Fruit fly (Drosophila melanogaster) whole organism, embryonic: Measurements from ENCODE around the gene CG34434.

ENCODE experiments used
- B-H1 ChIP-seq: fragments of 200-800 bp; sonication (Bioruptor generic); IDR thresholded peaks from 3 replicates; pipeline ENCODE4 v1.3.6; 2022; ENCODE audit warnings: missing biosample characterization, missing genetic modification characterization
- Bteb2 ChIP-seq: fragments of 200-800 bp; sonication (Bioruptor generic); optimal IDR thresholded peaks from 2 replicates; lab custom pipeline; 2016; ENCODE audit warnings: missing biosample characterization, missing genetic modification characterization
- CG10366 ChIP-seq: fragments of 200-800 bp; sonication (Bioruptor generic); IDR thresholded peaks from 2 replicates; pipeline ENCODE4 v1.3.6; 2022; ENCODE audit warnings: missing biosample characterization, missing genetic modification characterization
- CG10654 ChIP-seq: fragments of 200-800 bp; sonication (Bioruptor generic); optimal IDR thresholded peaks from 2 replicates; lab custom pipeline; 2016; ENCODE audit warnings: missing biosample characterization, missing genetic modification characterization
- CG12104 ChIP-seq: fragments of 200-800 bp; sonication (Bioruptor generic); optimal IDR thresholded peaks from 3 replicates; lab custom pipeline; 2016; ENCODE audit warnings: missing biosample characterization, missing genetic modification characterization
- CG14050 ChIP-seq: fragments of 200-800 bp; sonication (Bioruptor generic); IDR thresholded peaks from 3 replicates; pipeline ENCODE4 v1.3.6; 2022; ENCODE audit warnings: missing biosample characterization, missing genetic modification characterization
- CG15073 ChIP-seq: fragments of 200-800 bp; sonication (Bioruptor generic); optimal IDR thresholded peaks from 2 replicates; lab custom pipeline; 2016; ENCODE audit warnings: missing biosample characterization, missing genetic modification characterization
- CG16863 ChIP-seq: fragments of 200-800 bp; sonication (Bioruptor generic); optimal IDR thresholded peaks from 3 replicates; lab custom pipeline; 2016; ENCODE audit warnings: missing biosample characterization, missing genetic modification characterization
- CG17385 ChIP-seq: fragments of 200-800 bp; sonication (Bioruptor generic); optimal IDR thresholded peaks from 3 replicates; lab custom pipeline; 2018; ENCODE audit warnings: missing biosample characterization, mild to moderate bottlenecking, missing genetic modification characterization
- CG1832 ChIP-seq: fragments of 200-800 bp; sonication (Bioruptor generic); optimal IDR thresholded peaks from 2 replicates; lab custom pipeline; 2017; ENCODE audit warnings: missing biosample characterization, mild to moderate bottlenecking, missing genetic modification characterization, inconsistent platforms
- CG18476 ChIP-seq: fragments of 200-800 bp; sonication (Bioruptor generic); optimal IDR thresholded peaks from 2 replicates; lab custom pipeline; 2016; ENCODE audit warnings: missing biosample characterization, mild to moderate bottlenecking, missing genetic modification characterization
- CG18599 ChIP-seq: fragments of 200-800 bp; sonication (Bioruptor generic); optimal IDR thresholded peaks from 3 replicates; lab custom pipeline; 2017; ENCODE audit warnings: missing biosample characterization, missing genetic modification characterization, mild to moderate bottlenecking, moderate library complexity, missing genetic modification reagents
- CG18619 ChIP-seq: fragments of 200-800 bp; sonication (Bioruptor generic); optimal IDR thresholded peaks from 3 replicates; lab custom pipeline; 2017; ENCODE audit warnings: missing biosample characterization, mild to moderate bottlenecking, missing genetic modification characterization
- CG2116 ChIP-seq: fragments of 200-800 bp; sonication (Bioruptor generic); optimal IDR thresholded peaks from 3 replicates; lab custom pipeline; 2018; ENCODE audit warnings: missing biosample characterization, mild to moderate bottlenecking, missing genetic modification characterization
- CG2889 ChIP-seq: fragments of 200-800 bp; sonication (Bioruptor generic); IDR thresholded peaks from 3 replicates; pipeline ENCODE4 v1.3.6; 2022; ENCODE audit warnings: missing biosample characterization, missing genetic modification characterization
- CG30431 ChIP-seq: fragments of 200-800 bp; sonication (Bioruptor generic); optimal IDR thresholded peaks from 2 replicates; lab custom pipeline; 2017; ENCODE audit warnings: missing biosample characterization, missing genetic modification characterization
- CG33557 ChIP-seq: fragments of 200-800 bp; sonication (Bioruptor generic); optimal IDR thresholded peaks from 2 replicates; lab custom pipeline; 2019; ENCODE audit warnings: missing biosample characterization, mild to moderate bottlenecking, missing genetic modification characterization, moderate library complexity
- CG4730 ChIP-seq: fragments of 200-800 bp; sonication (Bioruptor generic); IDR thresholded peaks from 2 replicates; pipeline ENCODE4 v1.3.6; 2022; ENCODE audit warnings: missing biosample characterization, missing genetic modification characterization
- CG7271 ChIP-seq: fragments of 200-800 bp; sonication (Bioruptor generic); optimal IDR thresholded peaks from 2 replicates; lab custom pipeline; 2018; ENCODE audit warnings: missing biosample characterization, mild to moderate bottlenecking, missing genetic modification characterization, moderate library complexity
- CG7556 ChIP-seq: fragments of 200-800 bp; sonication (Bioruptor generic); optimal IDR thresholded peaks from 2 replicates; lab custom pipeline; 2017; ENCODE audit warnings: missing biosample characterization, mild to moderate bottlenecking, missing genetic modification characterization
- CG7839 ChIP-seq: fragments of 200-800 bp; sonication (Bioruptor generic); optimal IDR thresholded peaks from 3 replicates; lab custom pipeline; 2018; ENCODE audit warnings: missing biosample characterization, mild to moderate bottlenecking, missing genetic modification characterization, moderate library complexity
- CG7928 ChIP-seq: fragments of 200-800 bp; sonication (Bioruptor generic); optimal IDR thresholded peaks from 2 replicates; lab custom pipeline; 2017; ENCODE audit warnings: missing biosample characterization, mild to moderate bottlenecking, missing genetic modification characterization
- CG8478 ChIP-seq: fragments of >200 bp; optimal IDR thresholded peaks from 2 replicates; lab custom pipeline; 2018
- D19B ChIP-seq: fragments of 200-800 bp; sonication (Bioruptor generic); optimal IDR thresholded peaks from 2 replicates; lab custom pipeline; 2017; ENCODE audit warnings: missing biosample characterization, mild to moderate bottlenecking, missing genetic modification characterization
- Drgx ChIP-seq: fragments of 200-800 bp; sonication (Bioruptor generic); IDR thresholded peaks from 2 replicates; pipeline ENCODE4 v1.3.6; 2022; ENCODE audit warnings: missing biosample characterization, missing genetic modification characterization
- Elba2 ChIP-seq: fragments of 200-800 bp; sonication (Bioruptor generic); optimal IDR thresholded peaks from 3 replicates; lab custom pipeline; 2016; ENCODE audit warnings: missing biosample characterization, missing genetic modification characterization
- GATAe ChIP-seq: fragments of 200-800 bp; sonication (Bioruptor generic); conservative IDR thresholded peaks from 2 replicates; pipeline ENCODE4 v1.3.6; 2022; ENCODE audit warnings: missing biosample characterization, missing genetic modification characterization
- HLHmδ ChIP-seq: fragments of 200-800 bp; sonication (Bioruptor generic); optimal IDR thresholded peaks from 2 replicates; lab custom pipeline; 2018; ENCODE audit warnings: missing biosample characterization, mild to moderate bottlenecking, missing genetic modification characterization, moderate library complexity
- Hmr ChIP-seq: fragments of 200-800 bp; sonication (Bioruptor generic); optimal IDR thresholded peaks from 3 replicates; lab custom pipeline; 2017; ENCODE audit warnings: mild to moderate bottlenecking, missing biosample characterization, missing genetic modification reagents, missing genetic modification characterization
- Hmx ChIP-seq: fragments of 200-800 bp; sonication (Bioruptor generic); optimal IDR thresholded peaks from 2 replicates; lab custom pipeline; 2016; ENCODE audit warnings: missing biosample characterization, missing genetic modification characterization
- Hr39 ChIP-seq: fragments of >200 bp; optimal IDR thresholded peaks from 2 replicates; lab custom pipeline; 2017
- MTF-1 ChIP-seq: fragments of 200-800 bp; sonication (Bioruptor generic); optimal IDR thresholded peaks from 2 replicates; lab custom pipeline; 2018; ENCODE audit warnings: missing biosample characterization, mild to moderate bottlenecking, missing genetic modification characterization, borderline replicate concordance
- NFAT ChIP-seq: fragments of 200-800 bp; sonication (Bioruptor generic); IDR thresholded peaks from 2 replicates; pipeline ENCODE4 v1.3.6; 2022; ENCODE audit warnings: missing biosample characterization, missing genetic modification characterization
- Optix ChIP-seq: fragments of 200-800 bp; sonication (Bioruptor generic); IDR thresholded peaks from 3 replicates; pipeline ENCODE4 v1.3.6; 2022; ENCODE audit warnings: missing biosample characterization, missing genetic modification characterization
- Rx ChIP-seq: fragments of 200-800 bp; sonication (Bioruptor generic); IDR thresholded peaks from 2 replicates; pipeline ENCODE4 v1.3.6; 2022; ENCODE audit warnings: missing biosample characterization, missing genetic modification characterization
- Sry-δ ChIP-seq: fragments of 200-800 bp; sonication (Bioruptor generic); optimal IDR thresholded peaks from 2 replicates; lab custom pipeline; 2016; ENCODE audit warnings: missing biosample characterization, missing genetic modification characterization
- bab2 ChIP-seq: fragments of 200-800 bp; sonication (Bioruptor generic); optimal IDR thresholded peaks from 2 replicates; lab custom pipeline; 2016; ENCODE audit warnings: missing biosample characterization, missing genetic modification characterization
- br ChIP-seq: fragments of >200 bp; optimal IDR thresholded peaks from 2 replicates; lab custom pipeline; 2017
- cas ChIP-seq: fragments of 200-800 bp; sonication (Bioruptor generic); IDR thresholded peaks from 2 replicates; pipeline ENCODE4 v1.3.6; 2022; ENCODE audit warnings: missing biosample characterization, missing genetic modification characterization
- corto ChIP-seq: fragments of 200-800 bp; sonication (Bioruptor generic); optimal IDR thresholded peaks from 2 replicates; lab custom pipeline; 2016; ENCODE audit warnings: missing biosample characterization, mild to moderate bottlenecking, missing genetic modification characterization, moderate library complexity
- croc ChIP-seq: fragments of 200-800 bp; sonication (Bioruptor generic); conservative IDR thresholded peaks from 3 replicates; pipeline ENCODE4 v1.3.6; 2022; ENCODE audit warnings: missing biosample characterization, missing genetic modification characterization
- ftz-f1 ChIP-seq: fragments of 200-800 bp; sonication (Bioruptor generic); optimal IDR thresholded peaks from 2 replicates; lab custom pipeline; 2016; ENCODE audit warnings: missing biosample characterization, missing genetic modification characterization
- gfzf ChIP-seq: fragments of 200-800 bp; sonication (Bioruptor generic); optimal IDR thresholded peaks from 2 replicates; lab custom pipeline; 2016; ENCODE audit warnings: missing biosample characterization, mild to moderate bottlenecking, missing genetic modification characterization, moderate library complexity
- inv ChIP-seq: fragments of 200-800 bp; sonication (Bioruptor generic); IDR thresholded peaks from 2 replicates; pipeline ENCODE4 v1.3.6; 2022; ENCODE audit warnings: missing biosample characterization, missing genetic modification characterization; ENCODE audit not compliant: partially characterized antibody
- jigr1 ChIP-seq: fragments of 200-800 bp; sonication (Bioruptor generic); IDR thresholded peaks from 3 replicates; pipeline ENCODE4 v1.3.6; 2022; ENCODE audit warnings: missing biosample characterization, missing genetic modification characterization
- lab ChIP-seq: fragments of 200-800 bp; sonication (Bioruptor generic); optimal IDR thresholded peaks from 3 replicates; lab custom pipeline; 2017; ENCODE audit warnings: missing biosample characterization, missing genetic modification characterization, mild to moderate bottlenecking, moderate library complexity, missing genetic modification reagents
- mam ChIP-seq: fragments of 200-800 bp; sonication (Bioruptor generic); optimal IDR thresholded peaks from 3 replicates; lab custom pipeline; 2016; ENCODE audit warnings: missing biosample characterization, missing genetic modification characterization
- otp ChIP-seq: fragments of 200-800 bp; sonication (Bioruptor generic); IDR thresholded peaks from 3 replicates; pipeline ENCODE4, ENCODE4 v1.3.6; 2022; ENCODE audit warnings: missing biosample characterization, missing genetic modification characterization
- pum ChIP-seq: fragments of 200-800 bp; sonication (Bioruptor generic); optimal IDR thresholded peaks from 2 replicates; lab custom pipeline; 2016; ENCODE audit warnings: missing biosample characterization, missing genetic modification characterization
- pzg ChIP-seq: fragments of 200-800 bp; sonication (Bioruptor generic); optimal IDR thresholded peaks from 3 replicates; lab custom pipeline; 2018; ENCODE audit warnings: missing biosample characterization, mild to moderate bottlenecking, missing genetic modification characterization, moderate library complexity
- trem ChIP-seq: fragments of 200-800 bp; optimal IDR thresholded peaks from 3 replicates; lab custom pipeline; 2019; ENCODE audit warnings: missing biosample characterization, mild to moderate bottlenecking, missing genetic modification characterization, moderate library complexity

Gene CG34434

dm6 chrX:5639083-5639482 is 22.9 kb upstream of the CG34434 start (continued):
- TF ChIP-seq Rx (GFP tag; lab: Robert Waterston, UW) (no peak), CG33557 (GFP tag; lab: Kevin White, UChicago) (peak; percentile 32), Hr39 (no peak), CG10654 (GFP tag; lab: Kevin White, UChicago) (peak; percentile 27)

dm6 chrX:5638588-5638987 is 22.4 kb upstream of the CG34434 start:
- TF ChIP-seq CG7928 (GFP tag; lab: Kevin White, UChicago) (no peak), Sry-δ (GFP tag; lab: Kevin White, UChicago) (no peak), CG14050 (GFP tag; lab: Robert Waterston, UW) (peak; percentile 57; the same call in 2 of the 3 replicates), bab2 (GFP tag; lab: Kevin White, UChicago) (peak; percentile 56), inv (GFP tag; lab: Robert Waterston, UW) (no peak), pzg (GFP tag; lab: Kevin White, UChicago) (no peak), CG17385 (GFP tag; lab: Kevin White, UChicago) (peak; percentile 18), CG7556 (peak; percentile 63), CG18476 (no peak), CG7839 (tag; lab: Kevin White, UChicago) (peak; percentile 63), ftz-f1 (GFP tag; lab: Kevin White, UChicago) (no peak), Drgx (GFP tag; lab: Robert Waterston, UW) (peak; percentile 39), CG30431 (GFP tag; lab: Kevin White, UChicago) (peak; percentile 29), CG2889 (peak; percentile 48; the same call in 1 of the 3 replicates), CG15073 (GFP tag; lab: Kevin White, UChicago) (no peak), CG18619 (GFP tag; lab: Kevin White, UChicago) (peak; percentile 32), croc (GFP tag; lab: Robert Waterston, UW) (peak; percentile 27; the same call in 1 of the 3 replicates), CG10366 (GFP tag; lab: Robert Waterston, UW) (peak; percentile 57; the same call in 1 of the 2 replicates), Hmr (GFP tag; lab: Kevin White, UChicago) (peak; percentile 58), D19B (GFP tag; lab: Kevin White, UChicago) (no peak), trem (tag; lab: Kevin White, UChicago) (no peak), Optix (GFP tag; lab: Robert Waterston, UW) (peak; percentile 76), CG8478 (lab: Kevin White, UChicago) (no peak), jigr1 (GFP tag; lab: Robert Waterston, UW) (no peak), pum (GFP tag; lab: Kevin White, UChicago) (peak; percentile 16), lab (GFP tag; lab: Kevin White, UChicago) (peak; percentile 85), Elba2 (no peak), gfzf (GFP tag; lab: Kevin White, UChicago) (no peak), CG12104 (GFP tag; lab: Kevin White, UChicago) (no peak), NFAT (GFP tag; lab: Robert Waterston, UW) (0 out of 2 replicates have a peak, but pooled peaks have one; percentile 19), Hmx (GFP tag; lab: Kevin White, UChicago) (no peak), CG16863 (GFP tag; lab: Kevin White, UChicago) (peak; percentile 51), HLHmδ (GFP tag; lab: Kevin White, UChicago) (no peak), MTF-1 (GFP tag; lab: Kevin White, UChicago) (peak; percentile 35), Bteb2 (GFP tag; lab: Kevin White, UChicago) (peak; percentile 38), CG18599 (peak; percentile 88), CG2116 (no peak), mam (GFP tag; lab: Kevin White, UChicago) (peak; percentile 50), corto (GFP tag; lab: Kevin White, UChicago) (no peak), otp (peak; percentile 79; the same call in 2 of the 3 replicates), CG1832 (GFP tag; lab: Kevin White, UChicago) (no peak), B-H1 (GFP tag; lab: Robert Waterston, UW) (peak; percentile 51; the same call in 2 of the 3 replicates), CG7271 (tag; lab: Kevin White, UChicago) (no peak), cas (GFP tag; lab: Robert Waterston, UW) (no peak), GATAe (GFP tag; lab: Robert Waterston, UW) (no peak), br (lab: Kevin White, UChicago) (no peak), CG4730 (GFP tag; lab: Robert Waterston, UW) (peak; percentile 40; the same call in 1 of the 2 replicates)
